Worm (Caenorhabditis elegans) whole organism, L4/young adult: Measurements from ENCODE around the gene ZK381.62.

Source experiments
- W03F9.2 ChIP-seq: fragments of 150-350 bp; optimal IDR thresholded peaks from 2 replicates; lab custom pipeline; 2014; ENCODE audit warnings: missing biosample characterization, missing genetic modification characterization
- dao-5 ChIP-seq: sonication (generic microtip); optimal IDR thresholded peaks from 2 replicates; lab custom pipeline; 2016; ENCODE audit warnings: missing genotype, missing genetic modification characterization, moderate library complexity, missing compliant biosample characterization
- him-1 ChIP-seq: sonication (generic microtip); optimal IDR thresholded peaks from 2 replicates; lab custom pipeline; 2016; ENCODE audit warnings: missing genotype, missing genetic modification reagents, missing genetic modification characterization, missing compliant biosample characterization

The ZK381.62 gene

ce11 chrIV:6971213-6971612 is at the start of gene ZK381.62:
Gene ZK381.62, minus strand, starts transcription at chrIV:6971313.
- TF ChIP-seq W03F9.2 (tag; lab: Kevin White, UChicago) (no peak), him-1 (tag; lab: Kevin White, UChicago) (no peak), dao-5 (tag; lab: Kevin White, UChicago) (no peak)

DNA sequence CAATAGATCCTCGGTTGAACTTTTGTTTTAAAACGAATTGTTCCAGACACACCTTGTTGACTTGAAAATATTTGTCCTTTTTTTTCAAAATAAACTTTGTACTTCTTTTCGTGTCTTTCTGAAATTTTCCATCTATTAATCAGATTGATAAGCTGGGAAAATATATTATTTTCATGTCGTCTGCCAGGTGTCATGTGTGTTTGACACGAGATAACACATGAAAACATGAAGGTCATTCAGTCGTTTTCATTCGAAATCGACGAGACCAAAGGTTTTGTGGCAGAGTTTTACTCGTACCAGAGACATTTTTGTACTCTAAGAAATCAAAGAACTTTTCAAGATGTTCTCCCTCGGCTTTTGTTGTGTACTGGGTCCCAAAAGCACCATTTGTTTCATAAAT is 49.5 kb upstream of the ZK381.62 start:
- TF ChIP-seq dao-5 (tag; lab: Kevin White, UChicago) (no peak), W03F9.2 (tag; lab: Kevin White, UChicago) (no peak), him-1 (tag; lab: Kevin White, UChicago) (no peak)

ce11 chrIV:7018623-7019022 is 47.5 kb upstream of the ZK381.62 start:
- TF ChIP-seq W03F9.2 (tag; lab: Kevin White, UChicago) (no peak), him-1 (tag; lab: Kevin White, UChicago) (no peak), dao-5 (tag; lab: Kevin White, UChicago) (no peak)

DNA sequence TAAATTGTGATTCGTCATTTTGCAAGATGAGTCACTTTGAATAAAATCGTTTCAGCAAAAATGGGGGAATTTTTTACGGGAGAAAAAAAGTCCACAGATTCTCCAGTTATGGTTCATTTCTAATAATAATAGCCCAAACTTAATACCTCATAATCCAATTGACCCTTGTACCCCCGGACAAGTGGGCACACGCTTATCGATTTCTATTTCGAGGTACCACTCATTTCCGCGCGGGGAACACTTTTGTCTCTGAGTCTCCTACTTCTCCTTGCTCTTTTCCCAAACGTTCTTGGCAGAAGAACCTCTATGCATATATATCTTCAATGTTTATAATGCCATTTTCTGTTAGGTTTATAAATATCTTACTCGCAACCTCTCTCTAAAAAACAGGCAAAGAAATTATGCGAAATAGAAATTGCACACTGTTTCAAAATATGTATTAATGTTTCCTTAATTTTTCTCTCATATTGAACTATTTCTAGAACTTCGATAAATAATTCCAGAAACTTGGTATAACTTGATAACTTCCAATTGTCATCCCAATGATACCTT is 46.1 kb upstream of the ZK381.62 start, which contains the start of gene gldi-4:
Gene gldi-4, plus strand, starts transcription at position 502 of the 552 bp plus-strand sequence.
- TF ChIP-seq him-1 (tag; lab: Kevin White, UChicago) (no peak), dao-5 (tag; lab: Kevin White, UChicago) (no peak)

DNA sequence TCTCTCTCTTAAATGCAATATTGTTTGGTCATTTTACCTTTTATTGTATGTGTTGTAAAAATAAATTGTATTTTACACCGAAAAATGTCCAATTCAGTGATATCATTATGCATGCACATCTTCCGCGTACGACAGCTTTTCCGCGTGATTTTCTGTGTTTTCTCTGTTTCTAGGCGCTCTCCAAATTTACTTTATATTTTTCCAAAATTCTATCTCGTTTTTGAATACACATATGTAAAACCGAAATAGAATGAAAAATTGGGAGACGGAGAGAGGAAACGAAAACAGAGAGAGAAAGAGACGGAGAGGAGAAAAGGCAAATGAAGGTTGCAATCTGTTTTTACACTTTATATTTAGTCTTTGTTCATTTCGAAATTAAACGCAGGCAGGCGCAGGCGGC is 45.4 kb upstream of the ZK381.62 start:
- TF ChIP-seq W03F9.2 (tag; lab: Kevin White, UChicago), result no peak
- TF ChIP-seq dao-5 (tag; lab: Kevin White, UChicago), result no peak
- no peak for TF ChIP-seq him-1 (tag; lab: Kevin White, UChicago)

ce11 chrIV:7012731-7013445 is 41.8 kb upstream of the ZK381.62 start:
- no peak for TF ChIP-seq dao-5 (tag; lab: Kevin White, UChicago)
- no peak for TF ChIP-seq him-1 (tag; lab: Kevin White, UChicago)
- peak; percentile 38 for TF ChIP-seq W03F9.2 (tag; lab: Kevin White, UChicago)

- no peak for TF ChIP-seq W03F9.2 (tag; lab: Kevin White, UChicago)
- no peak for TF ChIP-seq dao-5 (tag; lab: Kevin White, UChicago)
- TF ChIP-seq him-1 (tag; lab: Kevin White, UChicago), result no peak
Observed at ce11 chrIV:7012214-7012613, 41.1 kb upstream of the ZK381.62 start.

- TF ChIP-seq W03F9.2 (tag; lab: Kevin White, UChicago) (no peak), him-1 (tag; lab: Kevin White, UChicago) (no peak), dao-5 (tag; lab: Kevin White, UChicago) (no peak)
Observed at ce11 chrIV:7011728-7012127, 40.6 kb upstream of the ZK381.62 start, which contains the start of gene trxr-1. Gene trxr-1, plus strand, starts transcription at chrIV:7011954.

ce11 chrIV:7010835-7011234 is 39.7 kb upstream of the ZK381.62 start, which contains the start of gene C25A8.1:
Gene C25A8.1, plus strand, starts transcription at chrIV:7011135.
- no peak for TF ChIP-seq dao-5 (tag; lab: Kevin White, UChicago)
- TF ChIP-seq W03F9.2 (tag; lab: Kevin White, UChicago), result no peak
- no peak for TF ChIP-seq him-1 (tag; lab: Kevin White, UChicago)

- TF ChIP-seq dao-5 (tag; lab: Kevin White, UChicago), result no peak
- no peak for TF ChIP-seq him-1 (tag; lab: Kevin White, UChicago)
- no peak for TF ChIP-seq W03F9.2 (tag; lab: Kevin White, UChicago)
Observed at ce11 chrIV:7010195-7010594, 39.1 kb upstream of the ZK381.62 start.

DNA sequence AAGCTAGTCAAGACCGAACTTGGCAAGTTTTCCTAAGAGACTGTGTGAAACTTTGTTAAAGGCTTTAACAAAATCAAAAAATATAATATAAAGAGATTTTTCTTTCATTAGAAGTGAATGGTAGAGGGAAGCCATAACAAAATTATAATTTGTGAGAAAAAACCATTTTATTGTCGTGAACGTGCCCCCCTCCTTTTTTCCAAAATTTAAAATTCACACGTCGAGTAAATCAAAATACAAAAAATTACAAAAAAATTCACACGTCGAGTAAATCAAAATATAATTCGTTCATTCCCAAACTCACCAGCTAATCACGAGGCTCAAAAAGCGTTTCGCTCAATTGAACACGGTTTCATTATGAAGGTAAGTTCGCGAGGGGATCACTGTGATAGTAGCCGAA is 38.4 kb upstream of the ZK381.62 start, which contains the start of gene C25A8.2:
Gene C25A8.2, plus strand, starts transcription at position 301 of the 400 bp plus-strand sequence.
- TF ChIP-seq dao-5 (tag; lab: Kevin White, UChicago) (no peak), him-1 (tag; lab: Kevin White, UChicago) (no peak), W03F9.2 (tag; lab: Kevin White, UChicago) (no peak)

- no peak for TF ChIP-seq dao-5 (tag; lab: Kevin White, UChicago)
- no peak for TF ChIP-seq W03F9.2 (tag; lab: Kevin White, UChicago)
- TF ChIP-seq him-1 (tag; lab: Kevin White, UChicago), result no peak
Observed at ce11 chrIV:7003323-7003722, 32.2 kb upstream of the ZK381.62 start, which contains the start of gene cht-3. Gene cht-3, plus strand, starts transcription at chrIV:7003623.

DNA sequence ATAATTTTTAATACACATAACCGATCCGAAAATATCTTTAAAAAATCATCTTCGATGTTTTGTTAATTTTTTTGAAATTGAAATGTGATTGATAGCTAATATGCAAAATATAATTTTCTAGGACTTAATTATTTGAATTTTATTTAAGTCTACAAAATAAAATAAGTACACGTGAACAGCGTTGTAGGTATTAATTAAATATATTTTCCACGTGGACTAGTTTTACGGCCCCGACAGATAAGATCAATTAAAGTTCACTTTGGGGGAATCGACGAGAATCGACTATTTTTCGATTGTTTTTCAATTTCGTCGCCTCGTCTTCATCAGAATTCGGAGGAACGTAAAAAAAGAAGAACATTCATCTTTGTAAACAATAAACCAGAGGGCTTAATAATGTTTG is 28.1 kb upstream of the ZK381.62 start, which contains the start of gene C25A8.5:
Gene C25A8.5, plus strand, starts transcription at position 301 of the 400 bp plus-strand sequence.
- TF ChIP-seq dao-5 (tag; lab: Kevin White, UChicago) (no peak), W03F9.2 (tag; lab: Kevin White, UChicago) (no peak), him-1 (tag; lab: Kevin White, UChicago) (no peak)
